Worm (Caenorhabditis elegans) whole organism, young adult: ENCODE measurements around the gene F10E9.4.

Experiments used
- D2030.7 ChIP-seq: fragments of 200-800 bp; sonication (Bioruptor generic); IDR thresholded peaks from 2 replicates; pipeline ENCODE4 v1.3.6; 2022; ENCODE audit warnings: missing genetic modification reagents, missing genetic modification characterization, missing compliant biosample characterization
- F23B12.7 ChIP-seq: sonication (generic microtip); optimal IDR thresholded peaks from 2 replicates; lab custom pipeline; 2017; ENCODE audit warnings: missing genetic modification characterization, mild to moderate bottlenecking, missing compliant biosample characterization, antibody characterized with exemption, moderate library complexity; ENCODE audit not compliant: insufficient read depth
- F33H1.4 ChIP-seq: fragments of 200-800 bp; sonication (Bioruptor generic); IDR thresholded peaks from 2 replicates; pipeline ENCODE4 v1.3.6; 2022; ENCODE audit warnings: missing genetic modification reagents, missing genetic modification characterization, missing compliant biosample characterization
- F57C9.4 ChIP-seq: sonication (generic microtip); optimal IDR thresholded peaks from 2 replicates; lab custom pipeline; 2017; ENCODE audit warnings: mild to moderate bottlenecking, missing genetic modification characterization, missing compliant biosample characterization
- T07F8.4 ChIP-seq: sonication (generic microtip); optimal IDR thresholded peaks from 2 replicates; lab custom pipeline; 2016; ENCODE audit warnings: mild to moderate bottlenecking, missing genetic modification characterization, moderate library complexity, missing compliant biosample characterization
- T26A5.8 ChIP-seq: sonication (generic microtip); optimal IDR thresholded peaks from 2 replicates; lab custom pipeline; 2016; ENCODE audit warnings: missing genetic modification characterization, missing compliant biosample characterization
- Y53G8AR.9 ChIP-seq: fragments of 200-800 bp; sonication (Bioruptor generic); conservative IDR thresholded peaks from 2 replicates; pipeline ENCODE4 v1.3.6; 2022; ENCODE audit warnings: missing genetic modification reagents, missing genetic modification characterization, missing compliant biosample characterization
- ama-1 ChIP-seq, 3 experiments: fragments of 150-350 bp in 1 of 3; sonication (generic microtip) in 2 of 3; optimal IDR thresholded peaks; 2 replicates each; lab custom pipeline; 2014 to 2018; ENCODE audit warnings: missing biosample characterization in 2 of 3, missing genetic modification characterization in 2 of 3, missing genetic modification reagents in 2 of 3
- aptf-2 ChIP-seq: fragments of 200-800 bp; sonication (Bioruptor generic); conservative IDR thresholded peaks from 2 replicates; pipeline ENCODE4 v1.3.6; 2022; ENCODE audit warnings: missing genetic modification reagents, missing genetic modification characterization, missing compliant biosample characterization
- atf-7 ChIP-seq: sonication (generic microtip); optimal IDR thresholded peaks from 2 replicates; lab custom pipeline; 2017; ENCODE audit warnings: mild to moderate bottlenecking, missing genetic modification characterization, missing compliant biosample characterization
- attf-6 ChIP-seq: fragments of 200-800 bp; sonication (Bioruptor generic); IDR thresholded peaks from 2 replicates; pipeline ENCODE4 v1.3.6; 2022; ENCODE audit warnings: missing genetic modification reagents, missing genetic modification characterization, missing compliant biosample characterization
- cebp-2 ChIP-seq: fragments of 200-800 bp; sonication (Bioruptor generic); IDR thresholded peaks from 2 replicates; pipeline ENCODE4 v1.3.6; 2022; ENCODE audit warnings: missing genetic modification characterization, missing compliant biosample characterization
- ceh-79 ChIP-seq: sonication (generic microtip); optimal IDR thresholded peaks from 2 replicates; lab custom pipeline; 2017; ENCODE audit warnings: mild to moderate bottlenecking, missing genetic modification characterization, missing compliant biosample characterization
- ceh-91 ChIP-seq: fragments of 200-800 bp; sonication (Bioruptor generic); IDR thresholded peaks from 2 replicates; pipeline ENCODE4 v1.3.6; 2022; ENCODE audit warnings: missing genetic modification reagents, missing genetic modification characterization, missing compliant biosample characterization
- die-1 ChIP-seq: sonication (generic microtip); optimal IDR thresholded peaks from 2 replicates; lab custom pipeline; 2016; ENCODE audit warnings: missing genotype, mild to moderate bottlenecking, missing genetic modification characterization, missing compliant biosample characterization
- dpff-1 ChIP-seq: sonication (generic microtip); optimal IDR thresholded peaks from 2 replicates; lab custom pipeline; 2017; ENCODE audit warnings: mild to moderate bottlenecking, missing genetic modification characterization, missing compliant biosample characterization
- egl-44 ChIP-seq: fragments of 200-800 bp; sonication (Bioruptor generic); IDR thresholded peaks from 2 replicates; pipeline ENCODE4 v1.3.6; 2022; ENCODE audit warnings: missing genetic modification reagents, missing genetic modification characterization, missing compliant biosample characterization
- ekl-4 ChIP-seq: fragments of 200-800 bp; sonication (Bioruptor generic); IDR thresholded peaks from 2 replicates; pipeline ENCODE4 v1.3.6; 2022; ENCODE audit warnings: missing genetic modification reagents, missing genetic modification characterization, missing compliant biosample characterization
- ets-4 ChIP-seq: fragments of 200-800 bp; sonication (Bioruptor generic); optimal IDR thresholded peaks from 2 replicates; lab custom pipeline; 2018; ENCODE audit warnings: mild to moderate bottlenecking, missing genetic modification characterization, missing compliant biosample characterization
- hmg-1.2 ChIP-seq: fragments of 200-800 bp; sonication (Bioruptor generic); IDR thresholded peaks from 2 replicates; pipeline ENCODE4 v1.3.6; 2022; ENCODE audit warnings: missing genetic modification reagents, missing genetic modification characterization, missing compliant biosample characterization
- hmg-20 ChIP-seq: fragments of 200-800 bp; sonication (Bioruptor generic); IDR thresholded peaks from 2 replicates; pipeline ENCODE4 v1.3.6; 2022; ENCODE audit warnings: missing genetic modification reagents, missing genetic modification characterization, missing compliant biosample characterization
- hrde-1 ChIP-seq: sonication (generic microtip); optimal IDR thresholded peaks from 2 replicates; lab custom pipeline; 2016; ENCODE audit warnings: missing genetic modification characterization, mild to moderate bottlenecking, missing compliant biosample characterization, moderate library complexity, missing genotype, missing genetic modification reagents, borderline replicate concordance
- hsf-1 ChIP-seq: fragments of 200-800 bp; sonication (Bioruptor generic); IDR thresholded peaks from 2 replicates; pipeline ENCODE4 v1.3.6; 2022; ENCODE audit warnings: missing genetic modification reagents, missing genetic modification characterization, missing compliant biosample characterization
- lin-26 ChIP-seq: fragments of 200-800 bp; sonication (Bioruptor generic); IDR thresholded peaks from 2 replicates; pipeline ENCODE4 v1.3.6; 2022; ENCODE audit warnings: missing genetic modification reagents, missing genetic modification characterization, missing compliant biosample characterization
- lin-40 ChIP-seq: sonication (generic microtip); optimal IDR thresholded peaks from 2 replicates; lab custom pipeline; 2016; ENCODE audit warnings: missing genetic modification characterization, mild to moderate bottlenecking, missing compliant biosample characterization, missing genotype, missing genetic modification reagents
- mel-28 ChIP-seq: sonication (generic microtip); optimal IDR thresholded peaks from 2 replicates; lab custom pipeline; 2016; ENCODE audit warnings: borderline replicate concordance, mild to moderate bottlenecking, missing genetic modification characterization, missing compliant biosample characterization
- nfya-2 ChIP-seq: fragments of 200-800 bp; sonication (Bioruptor generic); IDR thresholded peaks from 2 replicates; pipeline ENCODE4 v1.3.6; 2022; ENCODE audit warnings: missing genetic modification reagents, missing genetic modification characterization, missing compliant biosample characterization
- nhr-120 ChIP-seq: fragments of 200-800 bp; sonication (Bioruptor generic); IDR thresholded peaks from 2 replicates; pipeline ENCODE4 v1.3.6; 2022; ENCODE audit warnings: missing genetic modification characterization, missing compliant biosample characterization
- nhr-179 ChIP-seq: sonication (generic microtip); optimal IDR thresholded peaks from 2 replicates; lab custom pipeline; 2016; ENCODE audit warnings: mild to moderate bottlenecking, missing genetic modification characterization, missing compliant biosample characterization
- nhr-80 ChIP-seq: sonication (generic microtip); optimal IDR thresholded peaks from 2 replicates; lab custom pipeline; 2016; ENCODE audit warnings: missing genetic modification characterization, missing compliant biosample characterization
- pha-4 ChIP-seq: fragments of 150-350 bp; sonication (generic microtip); optimal IDR thresholded peaks from 2 replicates; lab custom pipeline; 2014; ENCODE audit warnings: missing biosample characterization, missing genetic modification reagents, missing genetic modification characterization
- rpc-1 ChIP-seq, 2 experiments: fragments of 150-350 bp in 1 of 2; sonication (generic microtip) in 1 of 2; optimal IDR thresholded peaks; 2 replicates each; lab custom pipeline; 2014 to 2018; ENCODE audit warnings: missing biosample characterization in 1 of 2, missing genetic modification characterization in 1 of 2, missing genetic modification reagents in 1 of 2, missing genotype in 1 of 2
- sdz-38 ChIP-seq: sonication (generic microtip); optimal IDR thresholded peaks from 2 replicates; lab custom pipeline; 2016; ENCODE audit warnings: missing genotype, missing genetic modification characterization, missing compliant biosample characterization
- snpc-1.3 ChIP-seq: sonication (generic microtip); optimal IDR thresholded peaks from 2 replicates; lab custom pipeline; 2017; ENCODE audit warnings: missing genetic modification characterization, mild to moderate bottlenecking, missing compliant biosample characterization, antibody characterized with exemption, moderate library complexity, missing genotype, missing genetic modification reagents; ENCODE audit not compliant: insufficient read depth
- snpc-3.4 ChIP-seq: sonication (generic microtip); optimal IDR thresholded peaks from 2 replicates; lab custom pipeline; 2017; ENCODE audit warnings: missing genetic modification characterization, mild to moderate bottlenecking, missing compliant biosample characterization, antibody characterized with exemption, moderate library complexity, missing genotype, missing genetic modification reagents
- sptf-2 ChIP-seq: fragments of 200-800 bp; sonication (Bioruptor generic); optimal IDR thresholded peaks from 2 replicates; lab custom pipeline; 2018; ENCODE audit warnings: mild to moderate bottlenecking, missing genetic modification characterization, missing compliant biosample characterization
- tlf-1 ChIP-seq: fragments of 200-800 bp; sonication (Bioruptor generic); optimal IDR thresholded peaks from 2 replicates; lab custom pipeline; 2018; ENCODE audit warnings: mild to moderate bottlenecking, missing genetic modification characterization, missing compliant biosample characterization
- unc-62 ChIP-seq: fragments of 150-350 bp; optimal IDR thresholded peaks from 2 replicates; lab custom pipeline; 2014; ENCODE audit warnings: missing biosample characterization, missing genetic modification reagents, missing genetic modification characterization
- xnd-1 ChIP-seq: sonication (generic microtip); optimal IDR thresholded peaks from 2 replicates; lab custom pipeline; 2016; ENCODE audit warnings: missing genotype, missing genetic modification reagents, missing genetic modification characterization, missing compliant biosample characterization
- zfh-2 ChIP-seq: fragments of 200-800 bp; sonication (Bioruptor generic); conservative IDR thresholded peaks from 2 replicates; pipeline ENCODE4 v1.3.6; 2022; ENCODE audit warnings: missing genetic modification reagents, missing genetic modification characterization, missing compliant biosample characterization
- ztf-28 ChIP-seq: fragments of 200-800 bp; sonication (Bioruptor generic); IDR thresholded peaks from 2 replicates; pipeline ENCODE4 v1.3.6; 2022; ENCODE audit warnings: missing genetic modification reagents, missing genetic modification characterization, missing compliant biosample characterization

Gene F10E9.4

DNA sequence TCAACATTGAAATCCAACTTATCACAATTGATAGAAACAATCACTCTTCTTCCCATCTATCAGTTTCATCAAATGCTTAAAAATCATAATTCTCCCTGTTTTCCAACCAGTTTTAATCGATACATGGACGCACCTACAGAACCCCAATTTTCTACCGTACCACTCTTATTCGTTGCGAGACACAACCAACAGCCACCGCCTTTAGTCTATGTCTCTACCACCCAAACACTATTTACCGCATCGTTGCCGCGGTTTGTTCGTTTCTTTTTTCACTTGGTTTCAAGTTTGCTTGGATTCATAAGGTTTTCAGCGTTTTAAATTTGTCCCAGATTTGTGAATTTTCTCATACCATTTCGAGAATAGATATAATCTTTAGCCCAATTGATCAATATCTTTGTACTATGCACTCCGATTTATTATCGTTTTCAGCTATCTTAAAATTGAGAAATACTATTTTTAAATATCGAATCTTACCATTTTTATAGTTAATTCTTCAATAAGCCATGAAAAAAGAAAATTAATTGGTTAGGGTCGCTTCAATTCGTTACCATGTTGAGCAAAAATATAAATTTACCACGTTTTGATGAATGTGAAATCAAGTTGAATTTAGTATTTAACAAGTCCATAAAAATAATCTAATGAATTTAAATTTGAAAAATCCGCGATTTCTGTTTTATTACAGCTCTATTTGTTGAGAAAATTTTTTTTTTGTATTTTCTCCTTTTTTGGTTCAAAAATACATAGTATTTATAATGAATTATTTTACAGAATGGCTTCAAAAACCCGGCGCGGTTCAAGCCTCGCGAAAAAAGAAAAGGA, 2.1 kb downstream of the F10E9.4 start, which contains the start of gene F10E9.3:
F10E9.3 (plus strand) TSS at position 769 of the 819 bp plus-strand sequence.
- no peak for TF ChIP-seq sptf-2
- no peak for TF ChIP-seq nhr-179 (tag; lab: Kevin White, UChicago)
- TF ChIP-seq ama-1 (optimal IDR thresholded peaks at IDR 0.05; lab: Kevin White, UChicago), result no peak
- no peak for TF ChIP-seq ama-1 (GFP tag; optimal IDR thresholded peaks at IDR 0.05; lab: Kevin White, UChicago)
- 0 out of 2 replicates have a peak, but pooled peaks have one; percentile 12 for TF ChIP-seq F33H1.4 (GFP tag; lab: Robert Waterston, UW)
- TF ChIP-seq hrde-1 (tag; lab: Kevin White, UChicago), result no peak
- TF ChIP-seq attf-6, result no peak
- TF ChIP-seq egl-44 (GFP tag; lab: Robert Waterston, UW), result no peak
- no peak for TF ChIP-seq ekl-4 (GFP tag; lab: Robert Waterston, UW)

DNA sequence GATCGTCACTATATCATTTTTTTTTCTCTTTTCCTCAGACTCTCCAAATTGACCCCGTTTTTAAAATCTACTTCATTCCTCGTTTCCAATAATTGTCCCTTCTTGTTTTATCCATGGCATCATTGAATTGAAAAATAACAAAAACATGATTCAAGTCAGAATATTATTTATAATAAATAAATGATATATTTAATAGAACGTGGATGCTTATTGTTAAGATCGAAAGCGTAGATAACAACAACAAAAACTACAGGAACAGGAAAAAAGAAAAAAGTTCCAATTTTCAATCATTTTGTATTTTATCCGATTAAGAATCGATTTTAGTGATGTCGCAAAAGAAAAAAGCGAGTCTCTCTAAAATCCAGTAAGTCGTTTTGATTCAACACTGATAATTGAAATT, 4.1 kb downstream of the F10E9.4 start, which contains the start of gene F10E9.2:
F10E9.2 (plus strand) TSS at position 301 of the 400 bp plus-strand sequence.
- TF ChIP-seq attf-6 (no peak), pha-4 (tag; lab: Kevin White, UChicago) (no peak)
- TF ChIP-seq, all 124 proteins: peak for 0

DNA sequence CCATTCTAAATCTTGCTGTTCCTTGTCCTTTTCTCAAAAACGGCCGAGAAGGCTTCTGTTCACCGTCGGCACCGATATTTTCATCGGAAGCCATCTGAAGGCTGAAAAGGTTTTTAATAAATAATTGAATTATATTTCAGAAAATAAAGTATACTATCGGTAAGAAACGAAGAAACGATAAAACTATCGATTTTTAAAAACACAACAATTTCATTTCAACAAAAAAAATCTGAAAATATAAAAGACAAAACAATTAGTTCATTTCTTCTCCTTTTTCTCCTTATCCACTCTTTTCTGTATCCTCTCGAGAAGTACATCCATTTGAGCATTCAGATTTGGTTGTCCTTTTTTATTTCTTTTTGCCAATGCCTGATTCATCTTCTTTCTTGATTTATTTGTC, 10.2 kb downstream of the F10E9.4 start, which contains the start of gene sas-4:
sas-4 (minus strand) TSS at position 101 of the 400 bp plus-strand sequence.
- TF ChIP-seq lin-40 (tag; lab: Kevin White, UChicago) (no peak), F57C9.4 (tag; lab: Kevin White, UChicago) (no peak), hsf-1 (GFP tag; lab: Robert Waterston, UW) (no peak), die-1 (tag; lab: Kevin White, UChicago) (no peak), nhr-80 (tag; lab: Kevin White, UChicago) (no peak), lin-26 (GFP tag; lab: Robert Waterston, UW) (no peak), snpc-1.3 (tag; lab: Kevin White, UChicago) (no peak), T26A5.8 (tag; lab: Kevin White, UChicago) (no peak), sdz-38 (tag; lab: Kevin White, UChicago) (no peak), atf-7 (tag; lab: Kevin White, UChicago) (no peak), snpc-3.4 (no peak), D2030.7 (GFP tag; lab: Robert Waterston, UW) (no peak), unc-62 (GFP tag; lab: Kevin White, UChicago) (no peak), F33H1.4 (GFP tag; lab: Robert Waterston, UW) (no peak), rpc-1 (optimal IDR thresholded peaks at IDR 0.05; lab: Kevin White, UChicago) (no peak), rpc-1 (tag; optimal IDR thresholded peaks at IDR 0.05; lab: Kevin White, UChicago) (no peak)

DNA sequence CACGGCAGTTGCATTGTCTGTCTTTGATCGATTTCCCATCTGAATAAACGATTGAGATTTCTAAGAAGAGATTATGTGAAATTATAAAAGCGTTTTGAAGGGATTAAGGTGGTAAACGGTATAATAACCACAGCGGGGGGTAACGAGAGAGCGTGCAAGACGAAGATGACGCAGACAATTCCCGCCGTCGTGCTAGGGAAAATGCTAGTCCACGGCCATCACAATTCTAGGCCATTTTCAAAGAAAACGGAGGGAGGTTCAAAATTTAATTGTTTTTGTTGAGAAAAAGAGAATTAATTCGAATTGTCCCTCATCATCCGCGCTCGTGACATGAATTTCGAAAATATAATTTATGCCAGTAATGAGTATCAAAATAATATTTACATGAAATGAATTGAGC, 10.8 kb downstream of the F10E9.4 start, which contains the start of gene F10E9.11:
F10E9.11 (minus strand) TSS at position 161 of the 400 bp plus-strand sequence.
- TF ChIP-seq ceh-79 (no peak), dpff-1 (no peak), aptf-2 (GFP tag; lab: Robert Waterston, UW) (0 out of 2 replicates have a peak, but pooled peaks have one; percentile 37), mel-28 (tag; lab: Kevin White, UChicago) (no peak), ztf-28 (GFP tag; lab: Robert Waterston, UW) (no peak), hmg-1.2 (peak; percentile 96), nhr-120 (GFP tag; lab: Robert Waterston, UW) (no peak), cebp-2 (GFP tag; lab: Robert Waterston, UW) (no peak), unc-62 (GFP tag; lab: Kevin White, UChicago) (no peak), T07F8.4 (tag; lab: Kevin White, UChicago) (no peak), hmg-20 (GFP tag; lab: Robert Waterston, UW) (peak; percentile 44; the same call in 1 of the 2 replicates), tlf-1 (GFP tag; lab: Kevin White, UChicago) (peak; percentile 28), Y53G8AR.9 (GFP tag; lab: Robert Waterston, UW) (peak; percentile 62; the same call in 1 of the 2 replicates), nfya-2 (GFP tag; lab: Robert Waterston, UW) (no peak), ceh-91 (GFP tag; lab: Robert Waterston, UW) (0 out of 2 replicates have a peak, but pooled peaks have one; percentile 55), ets-4 (GFP tag; lab: Kevin White, UChicago) (no peak), xnd-1 (tag; lab: Kevin White, UChicago) (peak; percentile 32), F23B12.7 (tag; lab: Kevin White, UChicago) (peak; percentile 39), rpc-1 (optimal IDR thresholded peaks at IDR 0.05; lab: Kevin White, UChicago) (no peak), rpc-1 (tag; optimal IDR thresholded peaks at IDR 0.05; lab: Kevin White, UChicago) (no peak), zfh-2 (GFP tag; lab: Robert Waterston, UW) (no peak)
